Fruit fly (Drosophila melanogaster) whole organism, prepupa: ENCODE results near the gene Acbp3.

Source experiments
- CG11294 ChIP-seq: fragments of 200-800 bp; sonication (Bioruptor generic); IDR thresholded peaks from 2 replicates; pipeline ENCODE4 v1.3.6; 2022; ENCODE audit warnings: missing biosample characterization, missing genetic modification characterization
- CG4318 ChIP-seq: fragments of 200-800 bp; sonication (Bioruptor generic); optimal IDR thresholded peaks from 3 replicates; lab custom pipeline; 2017; ENCODE audit warnings: missing biosample characterization, mild to moderate bottlenecking, missing genetic modification characterization
- CG6854 ChIP-seq: fragments of 200-800 bp; sonication (Bioruptor generic); optimal IDR thresholded peaks from 2 replicates; lab custom pipeline; 2017; ENCODE audit warnings: missing biosample characterization, mild to moderate bottlenecking, missing genetic modification characterization
- Met ChIP-seq: fragments of 200-800 bp; sonication (Bioruptor generic); optimal IDR thresholded peaks from 3 replicates; lab custom pipeline; 2016; ENCODE audit warnings: missing biosample characterization, missing genetic modification characterization
- Sox102F ChIP-seq: fragments of 200-800 bp; sonication (Bioruptor generic); optimal IDR thresholded peaks from 2 replicates; lab custom pipeline; 2016; ENCODE audit warnings: missing biosample characterization, mild to moderate bottlenecking, missing genetic modification characterization
- salr ChIP-seq, 2 experiments: fragments of 200-800 bp; sonication (Bioruptor generic); optimal IDR thresholded peaks; 3 replicates each; lab custom pipeline; 2016 to 2018; ENCODE audit warnings: missing biosample characterization in 2 of 2, missing genetic modification characterization in 2 of 2, mild to moderate bottlenecking in 1 of 2

dm6 chr3L:7136663-7137062, 6.0 kb downstream of the Acbp3 start:
- TF ChIP-seq CG11294, result no peak
- no peak for TF ChIP-seq Sox102F (GFP tag; lab: Kevin White, UChicago)
- no peak for TF ChIP-seq Met
- TF ChIP-seq CG4318 (GFP tag; lab: Kevin White, UChicago), result no peak
- no peak for TF ChIP-seq salr (GFP tag; optimal IDR thresholded peaks at IDR 0.05; lab: Kevin White, UChicago)
- no peak for TF ChIP-seq CG6854 (GFP tag; lab: Kevin White, UChicago)
